Fruit fly (Drosophila melanogaster): ENCODE data around the gene Gel.

dm6 chr3R:4249947-4250346 lies 14.9 kb downstream of the Gel start:
- TF ChIP-seq Hr39 (GFP tag; optimal IDR thresholded peaks at IDR 0.05) (no peak), Sox15 (GFP tag; optimal IDR thresholded peaks at IDR 0.05) (no peak), CG15336 (GFP tag; IDR thresholded peaks at IDR 0.05) (no peak), Ets21C (GFP tag; optimal IDR thresholded peaks at IDR 0.05) (no peak), CG6854 (GFP tag; optimal IDR thresholded peaks at IDR 0.05) (no peak), net (GFP tag; optimal IDR thresholded peaks at IDR 0.05) (no peak), CG11294 (GFP tag; IDR thresholded peaks at IDR 0.05) (no peak), pdm3 (GFP tag; optimal IDR thresholded peaks at IDR 0.05) (no peak), CG11902 (GFP tag; optimal IDR thresholded peaks at IDR 0.05) (no peak), Sox102F (GFP tag; optimal IDR thresholded peaks at IDR 0.05) (no peak), Hr38 (GFP tag; optimal IDR thresholded peaks at IDR 0.05) (no peak), CG10631 (GFP tag; optimal IDR thresholded peaks at IDR 0.05) (no peak), achi (GFP tag; optimal IDR thresholded peaks at IDR 0.05) (no peak)

Measured in whole organism, prepupa.